Worm (Caenorhabditis elegans) whole organism, young adult: Measurements from ENCODE around the gene ztf-30.

ENCODE experiments used
- B0336.3 ChIP-seq: fragments of 200-800 bp; sonication (Bioruptor generic); IDR thresholded peaks from 2 replicates; pipeline ENCODE4 v1.3.6; 2022; ENCODE audit warnings: missing genetic modification characterization, missing compliant biosample characterization
- C17E4.6 ChIP-seq: fragments of 200-800 bp; sonication (Bioruptor generic); IDR thresholded peaks from 2 replicates; pipeline ENCODE4 v1.3.6; 2022; ENCODE audit warnings: missing genetic modification reagents, missing genetic modification characterization, missing compliant biosample characterization
- F10E7.11 ChIP-seq: sonication (generic microtip); optimal IDR thresholded peaks from 2 replicates; lab custom pipeline; 2017; ENCODE audit warnings: mild to moderate bottlenecking, missing genetic modification characterization, moderate library complexity, missing compliant biosample characterization
- F33H1.4 ChIP-seq: fragments of 200-800 bp; sonication (Bioruptor generic); IDR thresholded peaks from 2 replicates; pipeline ENCODE4 v1.3.6; 2022; ENCODE audit warnings: missing genetic modification reagents, missing genetic modification characterization, missing compliant biosample characterization
- F37B4.10 ChIP-seq: fragments of 200-800 bp; sonication (Bioruptor generic); IDR thresholded peaks from 2 replicates; pipeline ENCODE4 v1.3.6; 2022; ENCODE audit warnings: missing genetic modification characterization, missing compliant biosample characterization
- F39B2.1 ChIP-seq: fragments of 200-800 bp; sonication (Bioruptor generic); IDR thresholded peaks from 2 replicates; pipeline ENCODE4 v1.3.6; 2022; ENCODE audit warnings: missing genetic modification reagents, missing genetic modification characterization, missing compliant biosample characterization
- F49E8.2 ChIP-seq: sonication (generic microtip); optimal IDR thresholded peaks from 3 replicates; lab custom pipeline; 2017; ENCODE audit warnings: missing genetic modification characterization, mild to moderate bottlenecking, missing compliant biosample characterization, antibody characterized with exemption, moderate library complexity; ENCODE audit not compliant: insufficient read depth
- F57C9.4 ChIP-seq: sonication (generic microtip); optimal IDR thresholded peaks from 2 replicates; lab custom pipeline; 2017; ENCODE audit warnings: mild to moderate bottlenecking, missing genetic modification characterization, missing compliant biosample characterization
- K11D2.4 ChIP-seq: fragments of 200-800 bp; sonication (Bioruptor generic); IDR thresholded peaks from 2 replicates; pipeline ENCODE4 v1.3.6; 2022; ENCODE audit warnings: missing genetic modification reagents, missing genetic modification characterization, missing compliant biosample characterization
- K12H6.12 ChIP-seq: fragments of 200-800 bp; sonication (Bioruptor generic); optimal IDR thresholded peaks from 2 replicates; lab custom pipeline; 2018; ENCODE audit warnings: mild to moderate bottlenecking, missing genetic modification characterization, missing compliant biosample characterization
- Y53G8AR.9 ChIP-seq: fragments of 200-800 bp; sonication (Bioruptor generic); conservative IDR thresholded peaks from 2 replicates; pipeline ENCODE4 v1.3.6; 2022; ENCODE audit warnings: missing genetic modification reagents, missing genetic modification characterization, missing compliant biosample characterization
- Y95B8A.8 ChIP-seq: fragments of 200-800 bp; sonication (Bioruptor generic); IDR thresholded peaks from 2 replicates; pipeline ENCODE4 v1.3.6; 2022; ENCODE audit warnings: missing genetic modification reagents, missing genetic modification characterization, missing compliant biosample characterization
- ZK185.1 ChIP-seq: sonication (generic microtip); optimal IDR thresholded peaks from 2 replicates; lab custom pipeline; 2016; ENCODE audit warnings: mild to moderate bottlenecking, missing genetic modification characterization, missing compliant biosample characterization; ENCODE audit not compliant: poor library complexity, severe bottlenecking
- akir-1 ChIP-seq: fragments of 200-800 bp; sonication (Bioruptor generic); optimal IDR thresholded peaks from 2 replicates; lab custom pipeline; 2018; ENCODE audit warnings: mild to moderate bottlenecking, missing genetic modification characterization, moderate library complexity, missing compliant biosample characterization
- ama-1 ChIP-seq, 3 experiments: fragments of 150-350 bp in 1 of 3; sonication (generic microtip) in 2 of 3; optimal IDR thresholded peaks; 2 replicates each; lab custom pipeline; 2014 to 2018; ENCODE audit warnings: missing biosample characterization in 2 of 3, missing genetic modification characterization in 2 of 3, missing genetic modification reagents in 2 of 3
- atf-7 ChIP-seq: sonication (generic microtip); optimal IDR thresholded peaks from 2 replicates; lab custom pipeline; 2017; ENCODE audit warnings: mild to moderate bottlenecking, missing genetic modification characterization, missing compliant biosample characterization
- bed-2 ChIP-seq: fragments of 200-800 bp; sonication (Bioruptor generic); IDR thresholded peaks from 2 replicates; pipeline ENCODE4 v1.3.6; 2022; ENCODE audit warnings: missing genetic modification reagents, missing genetic modification characterization, missing compliant biosample characterization
- ccch-3 ChIP-seq: fragments of 200-800 bp; sonication (Bioruptor generic); optimal IDR thresholded peaks from 2 replicates; lab custom pipeline; 2018; ENCODE audit warnings: mild to moderate bottlenecking, missing genetic modification characterization, missing compliant biosample characterization
- cebp-2 ChIP-seq: fragments of 200-800 bp; sonication (Bioruptor generic); IDR thresholded peaks from 2 replicates; pipeline ENCODE4 v1.3.6; 2022; ENCODE audit warnings: missing genetic modification characterization, missing compliant biosample characterization
- ceh-100 ChIP-seq: fragments of 200-800 bp; sonication (Bioruptor generic); IDR thresholded peaks from 2 replicates; pipeline ENCODE4 v1.3.6; 2022; ENCODE audit warnings: missing genetic modification reagents, missing genetic modification characterization, missing compliant biosample characterization
- ceh-58 ChIP-seq: fragments of 200-800 bp; sonication (Bioruptor generic); IDR thresholded peaks from 2 replicates; pipeline ENCODE4 v1.3.6; 2022; ENCODE audit warnings: missing genetic modification characterization, missing compliant biosample characterization
- ceh-91 ChIP-seq: fragments of 200-800 bp; sonication (Bioruptor generic); IDR thresholded peaks from 2 replicates; pipeline ENCODE4 v1.3.6; 2022; ENCODE audit warnings: missing genetic modification reagents, missing genetic modification characterization, missing compliant biosample characterization
- dpff-1 ChIP-seq: sonication (generic microtip); optimal IDR thresholded peaks from 2 replicates; lab custom pipeline; 2017; ENCODE audit warnings: mild to moderate bottlenecking, missing genetic modification characterization, missing compliant biosample characterization
- dpl-1 ChIP-seq: fragments of 150-350 bp; optimal IDR thresholded peaks from 2 replicates; lab custom pipeline; 2014; ENCODE audit warnings: missing biosample characterization, missing genetic modification reagents, missing genetic modification characterization
- efl-1 ChIP-seq: fragments of 150-350 bp; optimal IDR thresholded peaks from 2 replicates; lab custom pipeline; 2014; ENCODE audit warnings: missing biosample characterization, missing genetic modification reagents, missing genetic modification characterization
- hmg-20 ChIP-seq: fragments of 200-800 bp; sonication (Bioruptor generic); IDR thresholded peaks from 2 replicates; pipeline ENCODE4 v1.3.6; 2022; ENCODE audit warnings: missing genetic modification reagents, missing genetic modification characterization, missing compliant biosample characterization
- hrde-1 ChIP-seq: sonication (generic microtip); optimal IDR thresholded peaks from 2 replicates; lab custom pipeline; 2016; ENCODE audit warnings: missing genetic modification characterization, mild to moderate bottlenecking, missing compliant biosample characterization, moderate library complexity, missing genotype, missing genetic modification reagents, borderline replicate concordance
- lag-1 ChIP-seq: fragments of 200-800 bp; sonication (Bioruptor generic); IDR thresholded peaks from 2 replicates; pipeline ENCODE4 v1.3.6; 2022; ENCODE audit warnings: missing genetic modification reagents, missing genetic modification characterization, missing compliant biosample characterization
- let-607 ChIP-seq, 2 experiments: fragments of 200-800 bp in 1 of 2; sonication (Bioruptor generic) in 1 of 2; sonication (generic microtip) in 1 of 2; optimal IDR thresholded peaks; 2 replicates each; lab custom pipeline; 2016 to 2018; ENCODE audit warnings: mild to moderate bottlenecking in 2 of 2, missing compliant biosample characterization in 2 of 2, missing genetic modification characterization in 2 of 2, moderate library complexity in 2 of 2, missing genotype in 1 of 2
- lin-35 ChIP-seq, 3 experiments: fragments of 150-350 bp in 2 of 3; sonication (generic microtip) in 1 of 3; optimal IDR thresholded peaks; 2 replicates each; lab custom pipeline; 2014 to 2018; ENCODE audit warnings: missing biosample characterization in 3 of 3, missing genetic modification characterization in 3 of 3, missing genetic modification reagents in 3 of 3
- lin-40 ChIP-seq: sonication (generic microtip); optimal IDR thresholded peaks from 2 replicates; lab custom pipeline; 2016; ENCODE audit warnings: missing genetic modification characterization, mild to moderate bottlenecking, missing compliant biosample characterization, missing genotype, missing genetic modification reagents
- lsl-1 ChIP-seq: fragments of 200-800 bp; sonication (Bioruptor generic); optimal IDR thresholded peaks from 2 replicates; lab custom pipeline; 2018; ENCODE audit warnings: mild to moderate bottlenecking, missing genetic modification characterization, moderate library complexity, missing compliant biosample characterization
- madf-10 ChIP-seq: sonication (generic microtip); optimal IDR thresholded peaks from 2 replicates; lab custom pipeline; 2016; ENCODE audit warnings: mild to moderate bottlenecking, missing genetic modification characterization, missing compliant biosample characterization
- madf-8 ChIP-seq: fragments of 200-800 bp; sonication (Bioruptor generic); conservative IDR thresholded peaks from 2 replicates; pipeline ENCODE4 v1.3.6; 2022; ENCODE audit warnings: missing genetic modification reagents, missing genetic modification characterization, missing compliant biosample characterization
- mcd-1 ChIP-seq: fragments of 200-800 bp; sonication (Bioruptor generic); IDR thresholded peaks from 2 replicates; pipeline ENCODE4 v1.3.6; 2022; ENCODE audit warnings: missing genetic modification reagents, missing genetic modification characterization, missing compliant biosample characterization
- mxl-1 ChIP-seq: sonication (generic microtip); optimal IDR thresholded peaks from 2 replicates; lab custom pipeline; 2016; ENCODE audit warnings: missing genetic modification characterization, missing compliant biosample characterization
- rec-8 ChIP-seq, 2 experiments: sonication (generic microtip); optimal IDR thresholded peaks; 2 replicates each; lab custom pipeline; 2016; ENCODE audit warnings: mild to moderate bottlenecking in 2 of 2, missing genetic modification characterization in 2 of 2, missing genetic modification reagents in 2 of 2, missing genotype in 2 of 2, missing biosample characterization in 1 of 2, missing compliant biosample characterization in 1 of 2, moderate library complexity in 1 of 2
- snpc-4 ChIP-seq, 5 experiments: fragments of 150-350 bp in 1 of 5; sonication (generic microtip) in 4 of 5; optimal IDR thresholded peaks; 2 replicates each; lab custom pipeline; 2014 to 2018; ENCODE audit warnings: missing genetic modification characterization in 5 of 5, missing biosample characterization in 3 of 5, antibody characterized with exemption in 2 of 5, mild to moderate bottlenecking in 2 of 5, missing compliant biosample characterization in 2 of 5, missing genotype in 2 of 5, moderate library complexity in 2 of 5, missing genetic modification reagents in 1 of 5
- sptf-2 ChIP-seq: fragments of 200-800 bp; sonication (Bioruptor generic); optimal IDR thresholded peaks from 2 replicates; lab custom pipeline; 2018; ENCODE audit warnings: mild to moderate bottlenecking, missing genetic modification characterization, missing compliant biosample characterization
- tbx-9 ChIP-seq: sonication (generic microtip); optimal IDR thresholded peaks from 2 replicates; lab custom pipeline; 2016; ENCODE audit warnings: borderline replicate concordance, missing genetic modification characterization, inconsistent platforms, missing compliant biosample characterization
- tlf-1 ChIP-seq: fragments of 200-800 bp; sonication (Bioruptor generic); optimal IDR thresholded peaks from 2 replicates; lab custom pipeline; 2018; ENCODE audit warnings: mild to moderate bottlenecking, missing genetic modification characterization, missing compliant biosample characterization
- zfh-2 ChIP-seq: fragments of 200-800 bp; sonication (Bioruptor generic); conservative IDR thresholded peaks from 2 replicates; pipeline ENCODE4 v1.3.6; 2022; ENCODE audit warnings: missing genetic modification reagents, missing genetic modification characterization, missing compliant biosample characterization
- zim-3 ChIP-seq: sonication (generic microtip); optimal IDR thresholded peaks from 2 replicates; lab custom pipeline; 2017; ENCODE audit warnings: mild to moderate bottlenecking, missing genetic modification characterization, moderate library complexity, missing compliant biosample characterization
- ztf-18 ChIP-seq: sonication (generic microtip); optimal IDR thresholded peaks from 2 replicates; lab custom pipeline; 2016; ENCODE audit warnings: missing genotype, mild to moderate bottlenecking, missing genetic modification characterization, missing compliant biosample characterization
- ztf-3 ChIP-seq: fragments of 200-800 bp; sonication (Bioruptor generic); optimal IDR thresholded peaks from 2 replicates; lab custom pipeline; 2018; ENCODE audit warnings: mild to moderate bottlenecking, missing genetic modification characterization, missing compliant biosample characterization
- ztf-6 ChIP-seq: fragments of 200-800 bp; sonication (Bioruptor generic); IDR thresholded peaks from 2 replicates; pipeline ENCODE4 v1.3.6; 2022; ENCODE audit warnings: missing genetic modification reagents, missing genetic modification characterization, missing compliant biosample characterization

The ztf-30 gene

ce11 chrIII:8639188-8639795, 41.6 kb upstream of the ztf-30 start, which contains the start of gene fip-1:
Gene fip-1, plus strand, starts transcription at chrIII:8639745.
- TF ChIP-seq madf-8 (GFP tag; lab: Robert Waterston, UW) (no peak), dpl-1 (GFP tag; lab: Kevin White, UChicago) (no peak), F39B2.1 (no peak), ztf-3 (no peak), snpc-4 (GFP tag; optimal IDR thresholded peaks at IDR 0.05; lab: Kevin White, UChicago) (peak; percentile 38), snpc-4 (tag; optimal IDR thresholded peaks at IDR 0.05; lab: Kevin White, UChicago) (peak in 3 of 4 experiments; percentile 27 to 56 (median 42)), cebp-2 (GFP tag; lab: Robert Waterston, UW) (no peak), ccch-3 (GFP tag; lab: Kevin White, UChicago) (no peak), sptf-2 (peak; percentile 3), akir-1 (GFP tag; lab: Kevin White, UChicago) (no peak), atf-7 (tag; lab: Kevin White, UChicago) (no peak), F10E7.11 (no peak), K11D2.4 (GFP tag; lab: Robert Waterston, UW) (no peak), ztf-6 (GFP tag; lab: Robert Waterston, UW) (0 out of 2 replicates have a peak, but pooled peaks have one; percentile 11), ama-1 (optimal IDR thresholded peaks at IDR 0.05; lab: Kevin White, UChicago) (no peak), ama-1 (GFP tag; optimal IDR thresholded peaks at IDR 0.05; lab: Kevin White, UChicago) (peak in 1 of 2 experiments; percentile 87), dpff-1 (tag; lab: Kevin White, UChicago) (no peak), C17E4.6 (no peak), mxl-1 (tag; lab: Kevin White, UChicago) (peak; percentile 71), ztf-18 (tag; lab: Kevin White, UChicago) (peak; percentile 68), ceh-91 (GFP tag; lab: Robert Waterston, UW) (no peak), F49E8.2 (tag; lab: Kevin White, UChicago) (peak; percentile 62), ceh-100 (GFP tag; lab: Robert Waterston, UW) (no peak), rec-8 (tag; optimal IDR thresholded peaks at IDR 0.05; lab: Kevin White, UChicago) (peak; percentile 47 to 79), mcd-1 (no peak; the same call in 1 of the 2 replicates), F33H1.4 (GFP tag; lab: Robert Waterston, UW) (peak; percentile 27; the same call in 1 of the 2 replicates), lin-40 (tag; lab: Kevin White, UChicago) (no peak), Y53G8AR.9 (GFP tag; lab: Robert Waterston, UW) (no peak), efl-1 (GFP tag; lab: Kevin White, UChicago) (no peak), zim-3 (tag; lab: Kevin White, UChicago) (peak; percentile 50), tlf-1 (GFP tag; lab: Kevin White, UChicago) (no peak), F37B4.10 (no peak), madf-10 (tag; lab: Kevin White, UChicago) (peak; percentile 57), lag-1 (no peak), B0336.3 (GFP tag; lab: Robert Waterston, UW) (no peak), let-607 (tag; optimal IDR thresholded peaks at IDR 0.05; lab: Kevin White, UChicago) (peak in 1 of 2 experiments; percentile 16), hmg-20 (no peak), ceh-58 (GFP tag; lab: Robert Waterston, UW) (no peak), hrde-1 (peak; percentile 71), K12H6.12 (no peak), bed-2 (no peak), tbx-9 (no peak), ZK185.1 (tag; lab: Kevin White, UChicago) (peak; percentile 49), F57C9.4 (tag; lab: Kevin White, UChicago) (no peak), zfh-2 (GFP tag; lab: Robert Waterston, UW) (no peak), Y95B8A.8 (GFP tag; lab: Robert Waterston, UW) (no peak), lsl-1 (GFP tag; lab: Kevin White, UChicago) (peak; percentile 50), lin-35 (GFP tag; optimal IDR thresholded peaks at IDR 0.05; lab: Kevin White, UChicago) (peak in 1 of 3 experiments; percentile 45)
